Fruit fly (Drosophila melanogaster) whole organism, pupa: Measurements from ENCODE around the gene crb.
A peak's percentile ranks its signal among the peaks of the same experiment; 100 is the strongest.

ENCODE experiments used
- CG10348 ChIP-seq: fragments of 200-800 bp; sonication (Bioruptor generic); IDR thresholded peaks from 2 replicates; pipeline ENCODE4 v1.3.6; 2022; ENCODE audit warnings: missing biosample characterization, missing genetic modification characterization
- CG12605 ChIP-seq: fragments of 200-800 bp; sonication (Bioruptor generic); IDR thresholded peaks from 2 replicates; pipeline ENCODE4 v1.3.6; 2022; ENCODE audit warnings: missing biosample characterization, missing genetic modification characterization
- CG13204 ChIP-seq: fragments of 200-800 bp; sonication (Bioruptor generic); optimal IDR thresholded peaks from 2 replicates; lab custom pipeline; 2018; ENCODE audit warnings: missing biosample characterization, mild to moderate bottlenecking, missing genetic modification characterization, moderate library complexity
- CG14655 ChIP-seq: fragments of 200-800 bp; sonication (Bioruptor generic); optimal IDR thresholded peaks from 3 replicates; lab custom pipeline; 2017; ENCODE audit warnings: mild to moderate bottlenecking, missing biosample characterization, missing genetic modification reagents, missing genetic modification characterization
- CG15710 ChIP-seq: fragments of 200-800 bp; sonication (Bioruptor generic); optimal IDR thresholded peaks from 2 replicates; lab custom pipeline; 2018; ENCODE audit warnings: missing biosample characterization, mild to moderate bottlenecking, missing genetic modification characterization, moderate library complexity
- CG17806 ChIP-seq: fragments of 200-800 bp; sonication (Bioruptor generic); optimal IDR thresholded peaks from 2 replicates; lab custom pipeline; 2018; ENCODE audit warnings: missing biosample characterization, mild to moderate bottlenecking, missing genetic modification characterization, moderate library complexity
- CG32121 ChIP-seq: fragments of 200-800 bp; sonication (Bioruptor generic); IDR thresholded peaks from 2 replicates; pipeline ENCODE4 v1.3.6; 2022; ENCODE audit warnings: missing biosample characterization, missing genetic modification characterization
- CG34367 ChIP-seq: fragments of 200-800 bp; sonication (Bioruptor generic); optimal IDR thresholded peaks from 2 replicates; lab custom pipeline; 2018; ENCODE audit warnings: missing biosample characterization, mild to moderate bottlenecking, missing genetic modification characterization
- CG4496 ChIP-seq: fragments of 200-800 bp; sonication (Bioruptor generic); IDR thresholded peaks from 3 replicates; pipeline ENCODE4 v1.3.6; 2022; ENCODE audit warnings: missing biosample characterization, missing genetic modification characterization
- CG8159 ChIP-seq: fragments of 200-800 bp; sonication (Bioruptor generic); optimal IDR thresholded peaks from 3 replicates; lab custom pipeline; 2018; ENCODE audit warnings: missing biosample characterization, mild to moderate bottlenecking, missing genetic modification characterization, moderate library complexity
- CG8301 ChIP-seq: fragments of 200-800 bp; sonication (Bioruptor generic); optimal IDR thresholded peaks from 2 replicates; lab custom pipeline; 2018; ENCODE audit warnings: missing biosample characterization, mild to moderate bottlenecking, missing genetic modification characterization
- CG9948 ChIP-seq: fragments of 200-800 bp; sonication (Bioruptor generic); optimal IDR thresholded peaks from 2 replicates; lab custom pipeline; 2018; ENCODE audit warnings: missing biosample characterization, mild to moderate bottlenecking, missing genetic modification characterization, moderate library complexity
- D1 ChIP-seq: fragments of 200-800 bp; sonication (Bioruptor generic); optimal IDR thresholded peaks from 2 replicates; lab custom pipeline; 2018; ENCODE audit warnings: missing biosample characterization, mild to moderate bottlenecking, missing genetic modification characterization, moderate library complexity
- EcR ChIP-seq: fragments of 200-800 bp; sonication (Bioruptor generic); optimal IDR thresholded peaks from 3 replicates; lab custom pipeline; 2019; ENCODE audit warnings: missing biosample characterization, missing genetic modification characterization, mild to moderate bottlenecking, moderate library complexity, missing genetic modification reagents
- Ets98B ChIP-seq: fragments of 200-800 bp; sonication (Bioruptor generic); IDR thresholded peaks from 2 replicates; pipeline ENCODE4 v1.3.6; 2022; ENCODE audit warnings: missing biosample characterization, missing genetic modification characterization
- Pif1A ChIP-seq: fragments of 200-800 bp; sonication (Bioruptor generic); optimal IDR thresholded peaks from 3 replicates; lab custom pipeline; 2016; ENCODE audit warnings: missing biosample characterization, missing genetic modification characterization
- Pif1B ChIP-seq: fragments of 200-800 bp; sonication (Bioruptor generic); optimal IDR thresholded peaks from 3 replicates; lab custom pipeline; 2016; ENCODE audit warnings: missing biosample characterization, missing genetic modification characterization
- Snoo ChIP-seq: fragments of 200-800 bp; sonication (Bioruptor generic); optimal IDR thresholded peaks from 3 replicates; lab custom pipeline; 2017; ENCODE audit warnings: missing biosample characterization, mild to moderate bottlenecking, missing genetic modification characterization, inconsistent platforms
- fd96Ca ChIP-seq: fragments of 200-800 bp; sonication (Bioruptor generic); IDR thresholded peaks from 3 replicates; pipeline ENCODE4 v1.3.6; 2022; ENCODE audit warnings: missing biosample characterization, missing genetic modification characterization
- gl ChIP-seq: fragments of 200-800 bp; sonication (Bioruptor generic); optimal IDR thresholded peaks from 2 replicates; lab custom pipeline; 2018; ENCODE audit warnings: missing biosample characterization, mild to moderate bottlenecking, missing genetic modification characterization
- rn ChIP-seq: fragments of 200-800 bp; sonication (Bioruptor generic); IDR thresholded peaks from 2 replicates; pipeline ENCODE4 v1.3.6; 2022; ENCODE audit warnings: missing biosample characterization, missing genetic modification characterization

crb gene

DNA sequence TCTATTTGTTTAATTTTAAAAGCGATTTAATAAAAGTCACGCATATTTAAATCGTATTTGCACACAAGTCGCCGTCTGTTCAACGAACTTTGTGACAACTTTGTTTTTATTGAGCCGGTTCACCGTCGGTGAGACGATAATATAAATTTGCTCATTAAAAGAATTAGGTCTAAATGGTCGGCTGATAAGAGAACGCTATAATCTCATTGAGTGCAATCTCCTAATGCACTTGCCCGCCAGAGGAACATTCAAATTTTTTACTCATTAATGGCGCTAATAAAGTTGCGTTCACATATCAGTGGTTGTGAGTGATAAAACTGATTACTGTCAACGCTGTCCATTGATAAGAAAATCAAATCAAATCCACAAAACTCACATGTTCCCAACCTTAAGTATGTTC, 16.1 kb upstream of the crb start:
- TF ChIP-seq Pif1B (GFP tag; lab: Kevin White, UChicago) (no peak), CG17806 (tag; lab: Kevin White, UChicago) (no peak), rn (GFP tag; lab: Robert Waterston, UW) (no peak), D1 (no peak), CG32121 (no peak), Pif1A (GFP tag; lab: Kevin White, UChicago) (no peak), CG12605 (GFP tag; lab: Robert Waterston, UW) (no peak), CG8301 (tag; lab: Kevin White, UChicago) (no peak), CG34367 (tag; lab: Kevin White, UChicago) (no peak), CG4496 (GFP tag; lab: Robert Waterston, UW) (no peak), CG10348 (no peak), gl (tag; lab: Kevin White, UChicago) (no peak), CG14655 (GFP tag; lab: Kevin White, UChicago) (no peak), Snoo (no peak), CG8159 (tag; lab: Kevin White, UChicago) (no peak), CG15710 (no peak), CG13204 (GFP tag; lab: Kevin White, UChicago) (no peak), Ets98B (GFP tag; lab: Robert Waterston, UW) (no peak), EcR (GFP tag; lab: Kevin White, UChicago) (no peak), CG9948 (tag; lab: Kevin White, UChicago) (no peak)

- no peak for TF ChIP-seq CG14655 (GFP tag; lab: Kevin White, UChicago)
- no peak for TF ChIP-seq CG9948 (tag; lab: Kevin White, UChicago)
- TF ChIP-seq CG8301 (tag; lab: Kevin White, UChicago) = no peak
- TF ChIP-seq EcR (GFP tag; lab: Kevin White, UChicago) = peak; percentile 21
- TF ChIP-seq CG32121 = 0 out of 2 replicates have a peak, but pooled peaks have one; percentile 9
- TF ChIP-seq CG15710 = no peak
- no peak for TF ChIP-seq Pif1A (GFP tag; lab: Kevin White, UChicago)
- no peak for TF ChIP-seq CG8159 (tag; lab: Kevin White, UChicago)
- no peak for TF ChIP-seq CG12605 (GFP tag; lab: Robert Waterston, UW)
Measured at dm6 chr3R:24279291-24279690, 15.6 kb upstream of the crb start, which contains the start of gene shps. Gene shps, plus strand, starts transcription at chr3R:24279572.

DNA sequence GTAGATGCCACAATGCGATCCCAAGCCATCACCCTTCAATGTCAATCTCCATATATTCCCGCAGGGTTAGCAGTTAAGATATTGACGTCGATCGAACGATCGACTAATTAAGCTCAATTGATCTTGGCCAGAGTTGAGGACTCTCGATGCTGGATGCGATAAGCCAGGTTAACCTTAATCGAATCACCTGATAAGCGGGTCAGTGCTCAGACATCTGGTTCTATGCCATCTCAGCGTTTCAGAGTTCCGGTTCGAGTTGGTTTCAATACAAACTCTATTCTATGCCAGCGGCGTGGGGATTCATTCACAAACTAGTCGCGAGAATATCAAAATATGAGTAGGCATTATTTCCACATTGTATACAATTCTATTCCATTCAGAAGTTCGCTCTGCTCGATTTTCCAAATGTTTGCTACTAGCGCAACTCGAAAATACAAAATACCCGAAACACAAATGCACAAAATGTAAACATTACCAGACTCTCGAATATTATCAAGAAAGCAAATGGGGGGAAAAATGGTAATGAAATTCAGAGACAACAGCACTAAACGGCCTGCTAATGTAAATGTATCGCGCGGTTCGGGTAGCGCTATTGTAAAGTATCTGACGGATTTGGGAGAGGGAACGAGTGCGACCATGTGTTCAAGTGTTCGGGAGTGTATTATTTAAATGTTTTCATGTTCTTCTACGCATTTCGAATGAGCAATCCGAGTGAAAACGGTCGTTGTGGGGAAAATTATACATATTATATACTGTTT, 12.1 kb upstream of the crb start:
- TF ChIP-seq Pif1A (GFP tag; lab: Kevin White, UChicago) (no peak), CG14655 (GFP tag; lab: Kevin White, UChicago) (no peak), CG13204 (GFP tag; lab: Kevin White, UChicago) (no peak), Snoo (no peak), CG17806 (tag; lab: Kevin White, UChicago) (no peak), CG8159 (tag; lab: Kevin White, UChicago) (no peak), CG10348 (no peak), fd96Ca (GFP tag; lab: Robert Waterston, UW) (no peak), CG32121 (no peak), EcR (GFP tag; lab: Kevin White, UChicago) (no peak), CG34367 (tag; lab: Kevin White, UChicago) (no peak), rn (GFP tag; lab: Robert Waterston, UW) (no peak), CG9948 (tag; lab: Kevin White, UChicago) (no peak), CG12605 (GFP tag; lab: Robert Waterston, UW) (no peak), D1 (no peak), gl (tag; lab: Kevin White, UChicago) (no peak), CG15710 (no peak), Pif1B (GFP tag; lab: Kevin White, UChicago) (no peak)

dm6 chr3R:24283582-24284085, 11.2 kb upstream of the crb start, which contains the start of gene CG6356:
Gene CG6356, plus strand, starts transcription at chr3R:24283955.
- TF ChIP-seq CG13204 (GFP tag; lab: Kevin White, UChicago) (peak; percentile 86), Ets98B (GFP tag; lab: Robert Waterston, UW) (peak; percentile 42; the same call in 1 of the 2 replicates), CG15710 (no peak), CG4496 (GFP tag; lab: Robert Waterston, UW) (peak; percentile 67), EcR (GFP tag; lab: Kevin White, UChicago) (peak; percentile 60), CG14655 (GFP tag; lab: Kevin White, UChicago) (peak; percentile 55), CG32121 (peak; percentile 62; the same call in 1 of the 2 replicates), fd96Ca (GFP tag; lab: Robert Waterston, UW) (peak; percentile 50; the same call in 1 of the 3 replicates), CG8301 (tag; lab: Kevin White, UChicago) (peak; percentile 25), CG9948 (tag; lab: Kevin White, UChicago) (no peak), CG12605 (GFP tag; lab: Robert Waterston, UW) (peak; percentile 47; the same call in 1 of the 2 replicates), Pif1A (GFP tag; lab: Kevin White, UChicago) (no peak)

- TF ChIP-seq CG8159 (tag; lab: Kevin White, UChicago) (no peak), CG14655 (GFP tag; lab: Kevin White, UChicago) (no peak), fd96Ca (GFP tag; lab: Robert Waterston, UW) (no peak), CG32121 (no peak), CG8301 (tag; lab: Kevin White, UChicago) (no peak), gl (tag; lab: Kevin White, UChicago) (no peak), Snoo (no peak), CG15710 (no peak), Ets98B (GFP tag; lab: Robert Waterston, UW) (no peak), CG34367 (tag; lab: Kevin White, UChicago) (no peak), EcR (GFP tag; lab: Kevin White, UChicago) (no peak), Pif1B (GFP tag; lab: Kevin White, UChicago) (no peak), Pif1A (GFP tag; lab: Kevin White, UChicago) (no peak), CG9948 (tag; lab: Kevin White, UChicago) (no peak)
Measured at dm6 chr3R:24284164-24284563, 10.7 kb upstream of the crb start.
